Worm (Caenorhabditis elegans) whole organism, L4 larva: ENCODE results near the gene sma-10.
A peak's percentile ranks its signal among the peaks of the same experiment; 100 is the strongest.

Experiments
- F49E8.2 ChIP-seq: sonication (generic microtip); optimal IDR thresholded peaks from 2 replicates; lab custom pipeline; 2016; ENCODE audit warnings: missing compliant biosample characterization, mild to moderate bottlenecking, missing genetic modification characterization, borderline replicate concordance
- R02D3.7 ChIP-seq: fragments of 150-350 bp; sonication (generic microtip); optimal IDR thresholded peaks from 3 replicates; lab custom pipeline; 2014; ENCODE audit warnings: missing biosample characterization, missing genetic modification characterization
- T20F7.1 ChIP-seq: fragments of 200-800 bp; sonication (Bioruptor generic); optimal IDR thresholded peaks from 2 replicates; lab custom pipeline; 2018; ENCODE audit warnings: mild to moderate bottlenecking, missing genetic modification characterization, missing compliant biosample characterization
- T26A8.4 ChIP-seq: fragments of 200-800 bp; sonication (Bioruptor generic); IDR thresholded peaks from 2 replicates; pipeline ENCODE4 v1.3.6; 2022; ENCODE audit warnings: missing genetic modification characterization, missing compliant biosample characterization
- Y75B8A.6 ChIP-seq: fragments of 200-800 bp; sonication (Bioruptor generic); IDR thresholded peaks from 2 replicates; pipeline ENCODE4 v1.3.6; 2022; ENCODE audit warnings: missing genetic modification reagents, missing genetic modification characterization, missing compliant biosample characterization
- aly-2 ChIP-seq: sonication (generic microtip); optimal IDR thresholded peaks from 2 replicates; lab custom pipeline; 2018; ENCODE audit warnings: missing biosample characterization, missing genetic modification characterization
- ama-1 ChIP-seq: fragments of 150-350 bp; optimal IDR thresholded peaks from 2 replicates; lab custom pipeline; 2014; ENCODE audit warnings: inconsistent platforms, mixed read lengths
- attf-4 ChIP-seq: sonication (generic microtip); optimal IDR thresholded peaks from 3 replicates; lab custom pipeline; 2017; ENCODE audit warnings: missing biosample characterization, missing genetic modification characterization
- ceh-20 ChIP-seq: fragments of 200-800 bp; sonication (Bioruptor generic); IDR thresholded peaks from 2 replicates; pipeline ENCODE4 v1.3.6; 2022; ENCODE audit warnings: missing genetic modification reagents, missing genetic modification characterization, missing compliant biosample characterization
- ceh-44 ChIP-seq: fragments of 200-800 bp; sonication (Bioruptor generic); IDR thresholded peaks from 2 replicates; pipeline ENCODE4 v1.3.6; 2022; ENCODE audit warnings: missing genetic modification reagents, missing genetic modification characterization, missing compliant biosample characterization
- ceh-62 ChIP-seq: sonication (generic microtip); optimal IDR thresholded peaks from 2 replicates; lab custom pipeline; 2017; ENCODE audit warnings: missing biosample characterization, missing genetic modification characterization
- ceh-82 ChIP-seq: sonication (generic microtip); optimal IDR thresholded peaks from 2 replicates; lab custom pipeline; 2017; ENCODE audit warnings: missing biosample characterization, missing genetic modification characterization
- ces-1 ChIP-seq: fragments of 150-350 bp; sonication (generic microtip); optimal IDR thresholded peaks from 4 replicates; lab custom pipeline; 2014; ENCODE audit warnings: missing biosample characterization, missing genetic modification reagents, missing genetic modification characterization
- daf-19 ChIP-seq: fragments of 200-800 bp; sonication (Bioruptor generic); conservative IDR thresholded peaks from 2 replicates; pipeline ENCODE4 v1.3.6; 2022; ENCODE audit warnings: missing genetic modification characterization, missing compliant biosample characterization
- dmd-6 ChIP-seq: fragments of 200-800 bp; sonication (Bioruptor generic); IDR thresholded peaks from 2 replicates; pipeline ENCODE4 v1.3.6; 2022; ENCODE audit warnings: missing genetic modification reagents, missing genetic modification characterization, missing compliant biosample characterization
- dmd-9 ChIP-seq: fragments of 200-800 bp; sonication (Bioruptor generic); IDR thresholded peaks from 2 replicates; pipeline ENCODE4 v1.3.6; 2022; ENCODE audit warnings: missing genetic modification reagents, missing genetic modification characterization, missing compliant biosample characterization
- hlh-11 ChIP-seq: fragments of 200-800 bp; sonication (Bioruptor generic); optimal IDR thresholded peaks from 2 replicates; lab custom pipeline; 2018; ENCODE audit warnings: mild to moderate bottlenecking, missing genetic modification characterization, missing compliant biosample characterization
- hlh-30 ChIP-seq: sonication (generic microtip); optimal IDR thresholded peaks from 2 replicates; lab custom pipeline; 2017; ENCODE audit warnings: antibody characterized with exemption, mild to moderate bottlenecking, missing genetic modification characterization, missing compliant biosample characterization; ENCODE audit not compliant: insufficient read depth
- jun-1 ChIP-seq: fragments of 150-350 bp; optimal IDR thresholded peaks from 2 replicates; lab custom pipeline; 2014; ENCODE audit warnings: missing biosample characterization, missing genetic modification reagents, missing genetic modification characterization
- lin-1 ChIP-seq: fragments of 200-800 bp; sonication (Bioruptor generic); IDR thresholded peaks from 2 replicates; pipeline ENCODE4 v1.3.6; 2022; ENCODE audit warnings: missing genetic modification reagents, missing genetic modification characterization, missing compliant biosample characterization
- lin-13 ChIP-seq: fragments of 150-350 bp; optimal IDR thresholded peaks from 2 replicates; lab custom pipeline; 2014; ENCODE audit warnings: missing biosample characterization, missing genetic modification reagents, missing genetic modification characterization
- lin-29 ChIP-seq: fragments of 200-800 bp; sonication (Bioruptor generic); IDR thresholded peaks from 2 replicates; pipeline ENCODE4 v1.3.6; 2022; ENCODE audit warnings: missing genetic modification reagents, missing genetic modification characterization, missing compliant biosample characterization
- lin-38 ChIP-seq: fragments of 200-800 bp; sonication (Bioruptor generic); IDR thresholded peaks from 2 replicates; pipeline ENCODE4 v1.3.6; 2022; ENCODE audit warnings: missing genetic modification reagents, missing genetic modification characterization, missing compliant biosample characterization
- lir-3 ChIP-seq: sonication (generic microtip); optimal IDR thresholded peaks from 2 replicates; lab custom pipeline; 2016; ENCODE audit warnings: mild to moderate bottlenecking, missing genetic modification characterization, missing compliant biosample characterization
- lsy-2 ChIP-seq, 2 experiments: fragments of 150-350 bp in 1 of 2; sonication (generic microtip) in 1 of 2; optimal IDR thresholded peaks; 2 replicates each; lab custom pipeline; 2014 to 2017; ENCODE audit warnings: missing biosample characterization in 2 of 2, missing genetic modification characterization in 2 of 2
- mdl-1 ChIP-seq, 2 experiments: fragments of 150-350 bp in 1 of 2; sonication (generic microtip) in 1 of 2; optimal IDR thresholded peaks; 2 replicates each; lab custom pipeline; 2014 to 2017; ENCODE audit warnings: missing biosample characterization in 2 of 2, missing genetic modification characterization in 2 of 2
- mep-1 ChIP-seq: fragments of 150-350 bp; sonication (generic microtip); optimal IDR thresholded peaks from 3 replicates; lab custom pipeline; 2014; ENCODE audit warnings: missing biosample characterization, missing genetic modification characterization
- mes-2 ChIP-seq: sonication (generic microtip); optimal IDR thresholded peaks from 2 replicates; lab custom pipeline; 2016; ENCODE audit warnings: missing genotype, mild to moderate bottlenecking, missing genetic modification characterization, missing compliant biosample characterization; ENCODE audit not compliant: poor library complexity, severe bottlenecking
- mxl-3 ChIP-seq: fragments of 200-800 bp; sonication (Bioruptor generic); optimal IDR thresholded peaks from 2 replicates; lab custom pipeline; 2018; ENCODE audit warnings: mild to moderate bottlenecking, missing genetic modification characterization, missing compliant biosample characterization
- nhr-10 ChIP-seq: fragments of 150-350 bp; optimal IDR thresholded peaks from 2 replicates; lab custom pipeline; 2014; ENCODE audit warnings: missing biosample characterization, missing genetic modification characterization
- nhr-25 ChIP-seq: sonication (generic microtip); optimal IDR thresholded peaks from 2 replicates; lab custom pipeline; 2017; ENCODE audit warnings: missing genetic modification characterization, mild to moderate bottlenecking, missing compliant biosample characterization, antibody characterized with exemption, moderate library complexity, borderline replicate concordance; ENCODE audit not compliant: insufficient read depth
- nhr-28 ChIP-seq: fragments of 150-350 bp; optimal IDR thresholded peaks from 2 replicates; lab custom pipeline; 2014; ENCODE audit warnings: missing biosample characterization, missing genetic modification characterization
- nhr-48 ChIP-seq: sonication (generic microtip); optimal IDR thresholded peaks from 2 replicates; lab custom pipeline; 2016; ENCODE audit warnings: mild to moderate bottlenecking, missing genetic modification characterization, missing compliant biosample characterization
- php-3 ChIP-seq: fragments of 200-800 bp; sonication (Bioruptor generic); IDR thresholded peaks from 2 replicates; pipeline ENCODE4 v1.3.6; 2022; ENCODE audit warnings: missing genetic modification reagents, missing genetic modification characterization, missing compliant biosample characterization
- saeg-2 ChIP-seq: fragments of 200-800 bp; sonication (Bioruptor generic); IDR thresholded peaks from 2 replicates; pipeline ENCODE4 v1.3.6; 2022; ENCODE audit warnings: missing genetic modification reagents, missing genetic modification characterization, missing compliant biosample characterization
- tag-97 ChIP-seq: fragments of 200-800 bp; sonication (Bioruptor generic); IDR thresholded peaks from 2 replicates; pipeline ENCODE4 v1.3.6; 2022; ENCODE audit warnings: missing genetic modification characterization, missing compliant biosample characterization
- tra-1 ChIP-seq: fragments of 200-800 bp; sonication (Bioruptor generic); IDR thresholded peaks from 2 replicates; pipeline ENCODE4 v1.3.6; 2022; ENCODE audit warnings: missing genetic modification reagents, missing genetic modification characterization, missing compliant biosample characterization
- unc-130 ChIP-seq: sonication (generic microtip); optimal IDR thresholded peaks from 2 replicates; lab custom pipeline; 2016; ENCODE audit warnings: missing genetic modification reagents, missing genetic modification characterization, missing compliant biosample characterization
- unc-62 ChIP-seq, 3 experiments: fragments of 150-350 bp in 1 of 3; sonication (generic microtip); optimal IDR thresholded peaks in 2 of 3; peaks in 1 of 3; 1 replicate in 1 of 3; 2 replicates in 2 of 3; lab custom pipeline; 2014 to 2017; ENCODE audit warnings: missing biosample characterization in 3 of 3, missing genetic modification characterization in 3 of 3, missing genetic modification reagents in 3 of 3, missing genotype in 1 of 3
- zag-1 ChIP-seq: fragments of 150-350 bp; optimal IDR thresholded peaks from 2 replicates; lab custom pipeline; 2014; ENCODE audit warnings: missing biosample characterization, missing genetic modification characterization
- zfp-2 ChIP-seq: sonication (generic microtip); optimal IDR thresholded peaks from 2 replicates; lab custom pipeline; 2016; ENCODE audit warnings: mild to moderate bottlenecking, missing genetic modification characterization, missing compliant biosample characterization
- zip-2 ChIP-seq: fragments of 150-350 bp; optimal IDR thresholded peaks from 2 replicates; lab custom pipeline; 2014; ENCODE audit warnings: missing biosample characterization, missing genetic modification characterization
- ztf-11 ChIP-seq: fragments of 150-350 bp; optimal IDR thresholded peaks from 2 replicates; lab custom pipeline; 2014; ENCODE audit warnings: missing biosample characterization, missing genetic modification characterization

Gene sma-10

DNA sequence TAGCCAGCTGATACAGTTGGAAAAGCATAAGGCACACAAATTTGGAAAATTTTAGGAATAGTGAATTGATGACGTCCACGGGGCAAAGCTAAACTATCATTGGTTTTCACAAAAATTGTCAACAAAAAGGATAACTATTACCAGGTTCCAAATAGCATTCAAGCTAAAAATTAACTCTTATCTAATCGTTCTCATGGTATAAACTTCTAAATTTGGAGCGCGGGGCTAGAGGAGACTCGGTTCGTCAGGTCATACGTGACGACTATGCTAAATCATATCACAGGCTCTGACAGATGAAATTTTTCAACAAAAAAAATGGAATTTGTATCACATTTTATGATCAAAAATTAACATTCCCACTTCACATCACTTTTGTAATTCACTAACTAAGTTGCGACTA is 25.0 kb downstream of the sma-10 start:
- TF ChIP-seq Y75B8A.6 (GFP tag; lab: Robert Waterston, UW) (no peak), F49E8.2 (tag; lab: Kevin White, UChicago) (no peak), lin-13 (no peak), lin-29 (no peak), T20F7.1 (GFP tag; lab: Kevin White, UChicago) (no peak), jun-1 (tag; lab: Kevin White, UChicago) (no peak), ama-1 (lab: Kevin White, UChicago) (no peak), T26A8.4 (GFP tag; lab: Robert Waterston, UW) (no peak), daf-19 (GFP tag; lab: Robert Waterston, UW) (no peak), mdl-1 (tag; optimal IDR thresholded peaks at IDR 0.05; lab: Kevin White, UChicago) (no peak)

DNA sequence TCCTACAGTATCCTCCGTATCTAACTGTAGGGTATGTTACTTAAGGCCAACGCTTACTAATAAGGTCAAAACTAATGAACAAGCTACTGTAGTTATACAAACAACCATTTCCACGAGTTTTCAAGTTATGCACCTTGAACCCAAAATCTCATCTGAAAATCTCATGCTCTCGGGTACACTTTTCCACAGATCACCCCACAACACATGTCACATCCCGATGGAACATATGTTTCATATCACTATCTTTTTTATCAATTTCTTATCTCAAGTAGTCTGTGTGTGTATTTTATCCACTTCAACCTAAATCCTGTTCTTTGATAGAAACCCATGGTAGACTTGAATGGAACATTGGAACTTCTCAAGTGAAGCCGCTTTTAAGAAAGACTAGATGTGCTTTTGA is 26.1 kb downstream of the sma-10 start:
- TF ChIP-seq saeg-2 (GFP tag; lab: Robert Waterston, UW) = no peak
- peak; percentile 45 for TF ChIP-seq hlh-11 (tag; lab: Kevin White, UChicago)
- TF ChIP-seq unc-130 (GFP tag; lab: Kevin White, UChicago) = no peak
- peak; percentile 36 for TF ChIP-seq hlh-30 (tag; lab: Kevin White, UChicago)
- TF ChIP-seq unc-62 (GFP tag; optimal IDR thresholded peaks at IDR 0.05 in 1 of 2; lab: Kevin White, UChicago) = peak in 1 of 2 experiments; percentile 72
- TF ChIP-seq unc-62 (tag; optimal IDR thresholded peaks at IDR 0.05; lab: Kevin White, UChicago) = no peak
- no peak for TF ChIP-seq lin-1 (GFP tag; lab: Robert Waterston, UW)
- TF ChIP-seq nhr-28 (tag; lab: Kevin White, UChicago) = peak; percentile 67
- no peak for TF ChIP-seq nhr-10 (tag; lab: Kevin White, UChicago)
- TF ChIP-seq ceh-62 (tag; lab: Kevin White, UChicago) = no peak
- no peak for TF ChIP-seq mes-2 (tag; lab: Kevin White, UChicago)
- no peak for TF ChIP-seq ceh-82
- TF ChIP-seq mxl-3 = peak; percentile 55
- TF ChIP-seq nhr-25 (tag; lab: Kevin White, UChicago) = no peak
- no peak for TF ChIP-seq nhr-48 (tag; lab: Kevin White, UChicago)
- no peak for TF ChIP-seq lin-29
- no peak for TF ChIP-seq lir-3 (tag; lab: Kevin White, UChicago)
- no peak for TF ChIP-seq zip-2
- no peak for TF ChIP-seq zfp-2 (tag; lab: Kevin White, UChicago)
- no peak for TF ChIP-seq ceh-44 (GFP tag; lab: Robert Waterston, UW)
- no peak for TF ChIP-seq T20F7.1 (GFP tag; lab: Kevin White, UChicago)

DNA sequence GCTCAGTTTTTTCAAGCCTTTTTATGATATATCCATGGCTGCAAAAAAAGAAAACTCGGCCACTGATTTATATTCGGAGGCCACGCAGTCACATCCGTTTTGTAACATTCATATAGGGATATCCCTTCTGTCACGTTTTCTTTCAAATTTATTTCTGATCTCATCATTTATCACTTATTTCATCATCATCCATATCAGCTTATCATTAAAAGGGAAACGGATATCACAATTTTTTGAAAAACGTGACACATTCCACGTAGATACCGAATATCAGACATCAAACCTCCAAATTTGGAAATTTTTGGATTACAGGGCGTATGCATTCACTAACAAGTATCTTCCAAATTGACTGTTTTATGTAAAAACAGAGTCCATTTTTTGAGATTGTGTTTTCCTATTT is 28.5 kb downstream of the sma-10 start:
- TF ChIP-seq nhr-28 (tag; lab: Kevin White, UChicago) (peak; percentile 40), php-3 (GFP tag; lab: Robert Waterston, UW) (no peak), mxl-3 (peak; percentile 33), lin-38 (GFP tag; lab: Robert Waterston, UW) (no peak), hlh-30 (tag; lab: Kevin White, UChicago) (peak; percentile 70), hlh-11 (tag; lab: Kevin White, UChicago) (peak; percentile 28), lsy-2 (tag; optimal IDR thresholded peaks at IDR 0.05; lab: Kevin White, UChicago) (peak in 1 of 2 experiments; percentile 8), unc-62 (GFP tag; optimal IDR thresholded peaks at IDR 0.05 in 1 of 2; lab: Kevin White, UChicago) (peak in 1 of 2 experiments; percentile 85), unc-62 (tag; optimal IDR thresholded peaks at IDR 0.05; lab: Kevin White, UChicago) (no peak), mdl-1 (tag; optimal IDR thresholded peaks at IDR 0.05; lab: Kevin White, UChicago) (peak; percentile 17 to 67), ces-1 (GFP tag; lab: Kevin White, UChicago) (no peak), tag-97 (GFP tag; lab: Robert Waterston, UW) (no peak)
- TF ChIP-seq, all 104 proteins: peak for 7

DNA sequence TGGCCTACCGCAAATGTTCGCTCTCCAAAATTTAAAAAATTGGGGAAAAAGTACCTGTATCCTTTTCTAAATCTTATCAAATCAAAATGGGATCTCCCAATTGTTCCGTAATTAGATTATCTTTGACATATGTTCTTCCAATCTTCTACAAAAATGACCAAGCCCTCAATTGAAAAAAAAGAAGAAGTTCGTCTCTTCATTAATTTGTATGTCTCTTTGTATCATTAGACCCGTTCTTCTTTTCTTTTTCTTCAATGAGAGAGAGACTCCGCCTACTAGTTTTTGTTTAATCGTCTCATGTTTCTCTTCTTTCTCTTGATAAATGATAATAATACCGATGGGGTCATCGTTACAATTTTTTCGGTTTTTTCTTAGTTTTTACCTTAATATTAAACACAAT is 29.0 kb downstream of the sma-10 start:
- TF ChIP-seq dmd-6 (0 out of 2 replicates have a peak, but pooled peaks have one; percentile 14), nhr-48 (tag; lab: Kevin White, UChicago) (peak; percentile 11), attf-4 (tag; lab: Kevin White, UChicago) (no peak), mep-1 (peak; percentile 4), hlh-30 (tag; lab: Kevin White, UChicago) (peak; percentile 19), aly-2 (tag; lab: Kevin White, UChicago) (no peak), unc-62 (GFP tag; optimal IDR thresholded peaks at IDR 0.05 in 1 of 2; lab: Kevin White, UChicago) (peak in 1 of 2 experiments; percentile 67), unc-62 (tag; optimal IDR thresholded peaks at IDR 0.05; lab: Kevin White, UChicago) (no peak), daf-19 (GFP tag; lab: Robert Waterston, UW) (no peak), saeg-2 (GFP tag; lab: Robert Waterston, UW) (no peak), ceh-20 (GFP tag; lab: Robert Waterston, UW) (no peak), dmd-9 (GFP tag; lab: Robert Waterston, UW) (no peak), R02D3.7 (no peak), ztf-11 (tag; lab: Kevin White, UChicago) (no peak), zag-1 (tag; lab: Kevin White, UChicago) (no peak), lin-13 (no peak), ceh-44 (GFP tag; lab: Robert Waterston, UW) (no peak), tra-1 (GFP tag; lab: Robert Waterston, UW) (0 out of 2 replicates have a peak, but pooled peaks have one; percentile 20)
